Fruit fly (Drosophila melanogaster) whole organism, embryonic: Measurements from ENCODE around the gene Sqor.

ENCODE experiments used
- B-H2 ChIP-seq: fragments of 200-800 bp; sonication (Bioruptor generic); optimal IDR thresholded peaks from 2 replicates; lab custom pipeline; 2018; ENCODE audit warnings: missing biosample characterization, mild to moderate bottlenecking, missing genetic modification characterization
- C15 ChIP-seq: fragments of 200-800 bp; sonication (Bioruptor generic); IDR thresholded peaks from 3 replicates; pipeline ENCODE4 v1.3.6; 2022; ENCODE audit warnings: missing biosample characterization, missing genetic modification characterization
- CG10959 ChIP-seq: fragments of 200-800 bp; sonication (Bioruptor generic); IDR thresholded peaks from 2 replicates; pipeline ENCODE4 v1.3.6; 2022; ENCODE audit warnings: missing biosample characterization, missing genetic modification characterization
- CG11456 ChIP-seq: fragments of 200-800 bp; sonication (Bioruptor generic); IDR thresholded peaks from 3 replicates; pipeline ENCODE4 v1.3.6; 2022; ENCODE audit warnings: missing biosample characterization, missing genetic modification characterization
- CG1233 ChIP-seq: fragments of 200-800 bp; sonication (Bioruptor generic); optimal IDR thresholded peaks from 4 replicates; lab custom pipeline; 2018; ENCODE audit warnings: missing biosample characterization, mild to moderate bottlenecking, missing genetic modification characterization
- CG12659 ChIP-seq: fragments of 200-800 bp; sonication (Bioruptor generic); optimal IDR thresholded peaks from 3 replicates; lab custom pipeline; 2017; ENCODE audit warnings: mild to moderate bottlenecking, missing biosample characterization, missing genetic modification reagents, missing genetic modification characterization
- CG14014 ChIP-seq: fragments of 200-800 bp; sonication (Bioruptor generic); IDR thresholded peaks from 2 replicates; pipeline ENCODE4 v1.3.6; 2022; ENCODE audit warnings: missing biosample characterization, missing genetic modification characterization
- CG1792 ChIP-seq: fragments of 200-800 bp; sonication (Bioruptor generic); optimal IDR thresholded peaks from 2 replicates; lab custom pipeline; 2016; ENCODE audit warnings: missing biosample characterization, missing genetic modification characterization
- CG18476 ChIP-seq: fragments of 200-800 bp; sonication (Bioruptor generic); optimal IDR thresholded peaks from 2 replicates; lab custom pipeline; 2016; ENCODE audit warnings: missing biosample characterization, mild to moderate bottlenecking, missing genetic modification characterization
- CG2202 ChIP-seq: fragments of 200-800 bp; sonication (Bioruptor generic); optimal IDR thresholded peaks from 2 replicates; lab custom pipeline; 2018; ENCODE audit warnings: missing biosample characterization, mild to moderate bottlenecking, missing genetic modification characterization
- CG42726 ChIP-seq: fragments of 200-800 bp; sonication (Bioruptor generic); IDR thresholded peaks from 2 replicates; pipeline ENCODE4 v1.3.6; 2022; ENCODE audit warnings: missing biosample characterization, missing genetic modification characterization; ENCODE audit not compliant: partially characterized antibody
- CG5953 ChIP-seq: fragments of 200-800 bp; sonication (Bioruptor generic); IDR thresholded peaks from 2 replicates; pipeline ENCODE4 v1.3.6; 2022; ENCODE audit warnings: missing biosample characterization, missing genetic modification characterization
- CG6272 ChIP-seq: fragments of 200-800 bp; sonication (Bioruptor generic); IDR thresholded peaks from 2 replicates; pipeline ENCODE4 v1.3.6; 2022; ENCODE audit warnings: missing biosample characterization, missing genetic modification characterization
- CG6654 ChIP-seq: fragments of 200-800 bp; sonication (Bioruptor generic); optimal IDR thresholded peaks from 2 replicates; lab custom pipeline; 2017; ENCODE audit warnings: missing biosample characterization, mild to moderate bottlenecking, missing genetic modification characterization
- CG6813 ChIP-seq: fragments of 200-800 bp; sonication (Bioruptor generic); optimal IDR thresholded peaks from 2 replicates; lab custom pipeline; 2017; ENCODE audit warnings: missing biosample characterization, missing genetic modification characterization, mild to moderate bottlenecking, moderate library complexity, missing genetic modification reagents
- CG7357 ChIP-seq: fragments of 200-800 bp; sonication (Bioruptor generic); IDR thresholded peaks from 3 replicates; pipeline ENCODE4 v1.3.6; 2022; ENCODE audit warnings: missing biosample characterization, missing genetic modification characterization
- CG7963 ChIP-seq: fragments of 200-800 bp; sonication (Bioruptor generic); IDR thresholded peaks from 3 replicates; pipeline ENCODE4 v1.3.6; 2022; ENCODE audit warnings: missing biosample characterization, missing genetic modification characterization; ENCODE audit not compliant: partially characterized antibody
- CG8281 ChIP-seq: fragments of 200-800 bp; sonication (Bioruptor generic); optimal IDR thresholded peaks from 2 replicates; lab custom pipeline; 2018; ENCODE audit warnings: missing biosample characterization, mild to moderate bottlenecking, missing genetic modification characterization, moderate library complexity
- CG8478 ChIP-seq: fragments of >200 bp; optimal IDR thresholded peaks from 2 replicates; lab custom pipeline; 2018
- CoRest ChIP-seq: fragments of 200-800 bp; sonication (Bioruptor generic); optimal IDR thresholded peaks from 3 replicates; lab custom pipeline; 2018; ENCODE audit warnings: missing biosample characterization, mild to moderate bottlenecking, missing genetic modification characterization, moderate library complexity
- D19A ChIP-seq: fragments of 200-800 bp; optimal IDR thresholded peaks from 3 replicates; lab custom pipeline; 2019; ENCODE audit warnings: missing biosample characterization, mild to moderate bottlenecking, missing genetic modification characterization, moderate library complexity
- Dad ChIP-seq: fragments of 200-800 bp; sonication (Bioruptor generic); optimal IDR thresholded peaks from 3 replicates; lab custom pipeline; 2016; ENCODE audit warnings: missing biosample characterization, missing genetic modification characterization
- E2f1 ChIP-seq: fragments of 200-800 bp; sonication (Bioruptor generic); IDR thresholded peaks from 2 replicates; pipeline ENCODE4 v1.3.6; 2022; ENCODE audit warnings: missing biosample characterization, missing genetic modification characterization
- Jarid2 ChIP-seq: fragments of 200-800 bp; sonication (Bioruptor generic); optimal IDR thresholded peaks from 3 replicates; lab custom pipeline; 2017; ENCODE audit warnings: mild to moderate bottlenecking, missing biosample characterization, missing genetic modification reagents, missing genetic modification characterization
- MESR4 ChIP-seq: fragments of 200-800 bp; sonication (Bioruptor generic); optimal IDR thresholded peaks from 2 replicates; lab custom pipeline; 2018; ENCODE audit warnings: missing biosample characterization, mild to moderate bottlenecking, missing genetic modification characterization, moderate library complexity
- Nf-YB ChIP-seq: fragments of 200-800 bp; sonication (Bioruptor generic); optimal IDR thresholded peaks from 3 replicates; lab custom pipeline; 2019; ENCODE audit warnings: missing biosample characterization, mild to moderate bottlenecking, missing genetic modification characterization, moderate library complexity
- Optix ChIP-seq: fragments of 200-800 bp; sonication (Bioruptor generic); IDR thresholded peaks from 3 replicates; pipeline ENCODE4 v1.3.6; 2022; ENCODE audit warnings: missing biosample characterization, missing genetic modification characterization
- Rfx ChIP-seq: fragments of 200-800 bp; sonication (Bioruptor generic); IDR thresholded peaks from 2 replicates; pipeline ENCODE4 v1.3.6; 2022; ENCODE audit warnings: missing biosample characterization, missing genetic modification characterization
- Side ChIP-seq: fragments of 200-800 bp; sonication (Bioruptor generic); optimal IDR thresholded peaks from 2 replicates; lab custom pipeline; 2016; ENCODE audit warnings: missing biosample characterization, missing genetic modification characterization
- Tbp ChIP-seq: fragments of >200 bp; optimal IDR thresholded peaks from 2 replicates; lab custom pipeline; 2018; ENCODE audit warnings: missing biosample characterization, missing genetic modification characterization
- Usf ChIP-seq: fragments of 200-800 bp; sonication (Bioruptor generic); optimal IDR thresholded peaks from 2 replicates; lab custom pipeline; 2017; ENCODE audit warnings: missing genotype, missing biosample characterization, missing genetic modification characterization
- abd-A ChIP-seq: fragments of 200-800 bp; sonication (Bioruptor generic); optimal IDR thresholded peaks from 3 replicates; lab custom pipeline; 2019; ENCODE audit warnings: missing biosample characterization, mild to moderate bottlenecking, missing genetic modification characterization, moderate library complexity
- caup ChIP-seq: fragments of 200-800 bp; sonication (Bioruptor generic); optimal IDR thresholded peaks from 3 replicates; lab custom pipeline; 2017; ENCODE audit warnings: missing biosample characterization, mild to moderate bottlenecking, missing genetic modification characterization, moderate library complexity; ENCODE audit not compliant: severe bottlenecking
- emc ChIP-seq: fragments of 200-800 bp; sonication (Bioruptor generic); optimal IDR thresholded peaks from 2 replicates; lab custom pipeline; 2016; ENCODE audit warnings: missing biosample characterization, missing genetic modification characterization
- esg ChIP-seq: fragments of 200-800 bp; sonication (Bioruptor generic); conservative IDR thresholded peaks from 2 replicates; pipeline ENCODE4 v1.3.6; 2022; ENCODE audit warnings: missing biosample characterization, missing genetic modification characterization
- fd102C ChIP-seq: fragments of 200-800 bp; sonication (Bioruptor generic); optimal IDR thresholded peaks from 2 replicates; lab custom pipeline; 2018; ENCODE audit warnings: missing biosample characterization, mild to moderate bottlenecking, missing genetic modification characterization, moderate library complexity
- fd64A ChIP-seq: fragments of 200-800 bp; sonication (Bioruptor generic); optimal IDR thresholded peaks from 3 replicates; lab custom pipeline; 2018; ENCODE audit warnings: missing biosample characterization, mild to moderate bottlenecking, missing genetic modification characterization
- gfzf ChIP-seq: fragments of 200-800 bp; sonication (Bioruptor generic); optimal IDR thresholded peaks from 2 replicates; lab custom pipeline; 2016; ENCODE audit warnings: missing biosample characterization, mild to moderate bottlenecking, missing genetic modification characterization, moderate library complexity
- hth ChIP-seq: fragments of >200 bp; optimal IDR thresholded peaks from 2 replicates; lab custom pipeline; 2017; ENCODE audit warnings: inconsistent platforms
- kay ChIP-seq: fragments of 200-800 bp; sonication (Bioruptor generic); optimal IDR thresholded peaks from 2 replicates; lab custom pipeline; 2016; ENCODE audit warnings: missing biosample characterization, missing genetic modification characterization
- lilli ChIP-seq: fragments of 200-800 bp; sonication (Bioruptor generic); optimal IDR thresholded peaks from 3 replicates; lab custom pipeline; 2016; ENCODE audit warnings: missing biosample characterization, missing genetic modification characterization
- mirr ChIP-seq: fragments of 200-800 bp; sonication (Bioruptor generic); optimal IDR thresholded peaks from 3 replicates; lab custom pipeline; 2018; ENCODE audit warnings: missing biosample characterization, mild to moderate bottlenecking, missing genetic modification characterization
- pho ChIP-seq: fragments of 200-800 bp; sonication (Bioruptor generic); optimal IDR thresholded peaks from 2 replicates; lab custom pipeline; 2016; ENCODE audit warnings: missing biosample characterization, missing genetic modification characterization
- prd ChIP-seq, 3 experiments: fragments of >200 bp in 2 of 3; fragments of 200-800 bp in 1 of 3; sonication (Bioruptor generic) in 1 of 3; optimal IDR thresholded peaks in 2 of 3; IDR thresholded peaks in 1 of 3; 2 replicates in 2 of 3; 3 replicates in 1 of 3; pipeline versions ENCODE4 v1.3.6 to Lab custom; 2017 to 2022; ENCODE audit warnings: missing biosample characterization in 1 of 3, missing genetic modification characterization in 1 of 3
- psq ChIP-seq: fragments of 200-800 bp; sonication (Bioruptor generic); optimal IDR thresholded peaks from 2 replicates; lab custom pipeline; 2017; ENCODE audit warnings: missing biosample characterization, missing genetic modification characterization
- rib ChIP-seq: fragments of 200-800 bp; sonication (Bioruptor generic); IDR thresholded peaks from 2 replicates; pipeline ENCODE4 v1.3.6; 2022; ENCODE audit warnings: missing biosample characterization, missing genetic modification characterization
- shn ChIP-seq: fragments of 200-800 bp; sonication (Bioruptor generic); optimal IDR thresholded peaks from 3 replicates; lab custom pipeline; 2016; ENCODE audit warnings: missing biosample characterization, missing genetic modification characterization
- sr ChIP-seq: fragments of 200-800 bp; sonication (Bioruptor generic); IDR thresholded peaks from 3 replicates; pipeline ENCODE4 v1.3.6; 2022; ENCODE audit warnings: missing biosample characterization, missing genetic modification characterization
- unpg ChIP-seq: fragments of 200-800 bp; sonication (Bioruptor generic); optimal IDR thresholded peaks from 3 replicates; lab custom pipeline; 2018; ENCODE audit warnings: missing biosample characterization, mild to moderate bottlenecking, missing genetic modification characterization, moderate library complexity
- vnd ChIP-seq: fragments of 200-800 bp; sonication (Bioruptor generic); IDR thresholded peaks from 3 replicates; pipeline ENCODE4 v1.3.6; 2022; ENCODE audit warnings: missing biosample characterization, missing genetic modification characterization; ENCODE audit not compliant: partially characterized antibody
- zen ChIP-seq: fragments of 200-800 bp; sonication (Bioruptor generic); optimal IDR thresholded peaks from 3 replicates; lab custom pipeline; 2018; ENCODE audit warnings: missing biosample characterization, mild to moderate bottlenecking, missing genetic modification characterization, moderate library complexity

The Sqor gene

dm6 chr3L:4272167-4272773, 32.3 kb downstream of the Sqor start (continued):
- TF ChIP-seq CG6813 (GFP tag; lab: Kevin White, UChicago) (peak; percentile 69), pho (no peak), CG12659 (no peak), CG14014 (GFP tag; lab: Robert Waterston, UW) (no peak), abd-A (tag; lab: Kevin White, UChicago) (no peak), prd (optimal IDR thresholded peaks at IDR 0.05; lab: Kevin White, UChicago) (no peak), prd (GFP tag; IDR thresholded peaks at IDR 0.05; lab: Robert Waterston, UW) (0 out of 3 replicates have a peak, but pooled peaks have one; percentile 7), Side (GFP tag; lab: Kevin White, UChicago) (peak; percentile 33), Usf (GFP tag; lab: Kevin White, UChicago) (no peak), CG5953 (GFP tag; lab: Robert Waterston, UW) (no peak), Nf-YB (GFP tag; lab: Kevin White, UChicago) (peak; percentile 18), CG8478 (lab: Kevin White, UChicago) (no peak), Rfx (GFP tag; lab: Robert Waterston, UW) (no peak), esg (GFP tag; lab: Robert Waterston, UW) (no peak), CG7357 (GFP tag; lab: Robert Waterston, UW) (no peak), mirr (GFP tag; lab: Kevin White, UChicago) (no peak), MESR4 (GFP tag; lab: Kevin White, UChicago) (no peak), D19A (no peak), Optix (no peak), CoRest (no peak), CG8281 (tag; lab: Kevin White, UChicago) (no peak), sr (GFP tag; lab: Robert Waterston, UW) (no peak), CG42726 (GFP tag; lab: Robert Waterston, UW) (no peak), lilli (GFP tag; lab: Kevin White, UChicago) (no peak), CG6272 (GFP tag; lab: Robert Waterston, UW) (no peak), CG18476 (GFP tag; lab: Kevin White, UChicago) (no peak), CG1233 (GFP tag; lab: Kevin White, UChicago) (peak; percentile 33), CG1792 (no peak), CG11456 (GFP tag; lab: Robert Waterston, UW) (no peak), rib (GFP tag; lab: Robert Waterston, UW) (no peak), E2f1 (GFP tag; lab: Robert Waterston, UW) (no peak), unpg (GFP tag; lab: Kevin White, UChicago) (no peak), CG7963 (GFP tag; lab: Robert Waterston, UW) (no peak), Tbp (GFP tag; lab: Kevin White, UChicago) (no peak), fd102C (peak; percentile 15), Jarid2 (GFP tag; lab: Kevin White, UChicago) (no peak), CG6654 (GFP tag; lab: Kevin White, UChicago) (no peak), vnd (no peak), zen (tag; lab: Kevin White, UChicago) (peak; percentile 13), kay (no peak), B-H2 (GFP tag; lab: Kevin White, UChicago) (no peak), psq (GFP tag; lab: Kevin White, UChicago) (no peak), emc (GFP tag; lab: Kevin White, UChicago) (no peak), C15 (GFP tag; lab: Robert Waterston, UW) (no peak), gfzf (no peak), CG10959 (GFP tag; lab: Robert Waterston, UW) (no peak), fd64A (GFP tag; lab: Kevin White, UChicago) (no peak), Dad (GFP tag; lab: Kevin White, UChicago) (no peak), caup (no peak), CG2202 (tag; lab: Kevin White, UChicago) (peak; percentile 71), shn (no peak), hth (lab: Kevin White, UChicago) (no peak)
